Fruit fly (Drosophila melanogaster) whole organism, prepupa: ENCODE results near the gene CLIP-190.

Source experiments
- Blimp-1 ChIP-seq: fragments of 200-800 bp; sonication (Bioruptor generic); optimal IDR thresholded peaks from 3 replicates; lab custom pipeline; 2017; ENCODE audit warnings: missing biosample characterization, missing genetic modification characterization, mild to moderate bottlenecking, moderate library complexity, missing genetic modification reagents
- CG10631 ChIP-seq: fragments of 200-800 bp; sonication (Bioruptor generic); optimal IDR thresholded peaks from 2 replicates; lab custom pipeline; 2016; ENCODE audit warnings: missing biosample characterization, missing genetic modification characterization
- CG10669 ChIP-seq: fragments of 200-800 bp; sonication (Bioruptor generic); optimal IDR thresholded peaks from 3 replicates; lab custom pipeline; 2018; ENCODE audit warnings: missing biosample characterization, mild to moderate bottlenecking, missing genetic modification characterization, moderate library complexity
- CG11762 ChIP-seq: fragments of 200-800 bp; sonication (Bioruptor generic); optimal IDR thresholded peaks from 3 replicates; lab custom pipeline; 2016; ENCODE audit warnings: missing biosample characterization, missing genetic modification characterization; ENCODE audit not compliant: insufficient read depth
- CG15336 ChIP-seq: fragments of 200-800 bp; sonication (Bioruptor generic); IDR thresholded peaks from 2 replicates; pipeline ENCODE4 v1.3.6; 2022; ENCODE audit warnings: missing biosample characterization, missing genetic modification characterization
- CG3032 ChIP-seq: fragments of 200-800 bp; optimal IDR thresholded peaks from 2 replicates; lab custom pipeline; 2019; ENCODE audit warnings: missing biosample characterization, mild to moderate bottlenecking, missing genetic modification characterization, moderate library complexity
- CG31627 ChIP-seq: fragments of 200-800 bp; sonication (Bioruptor generic); optimal IDR thresholded peaks from 3 replicates; lab custom pipeline; 2016; ENCODE audit warnings: missing biosample characterization, missing genetic modification characterization
- CG32006 ChIP-seq: fragments of 200-800 bp; sonication (Bioruptor generic); optimal IDR thresholded peaks from 3 replicates; lab custom pipeline; 2017; ENCODE audit warnings: missing biosample characterization, mild to moderate bottlenecking, missing genetic modification characterization
- CG34406 ChIP-seq: fragments of 200-800 bp; sonication (Bioruptor generic); optimal IDR thresholded peaks from 3 replicates; lab custom pipeline; 2016; ENCODE audit warnings: missing biosample characterization, missing genetic modification characterization
- CG3919 ChIP-seq: fragments of 200-800 bp; sonication (Bioruptor generic); optimal IDR thresholded peaks from 3 replicates; lab custom pipeline; 2016; ENCODE audit warnings: missing biosample characterization, missing genetic modification characterization
- CG4318 ChIP-seq: fragments of 200-800 bp; sonication (Bioruptor generic); optimal IDR thresholded peaks from 3 replicates; lab custom pipeline; 2017; ENCODE audit warnings: missing biosample characterization, mild to moderate bottlenecking, missing genetic modification characterization
- CG6163 ChIP-seq: fragments of 200-800 bp; sonication (Bioruptor generic); IDR thresholded peaks from 3 replicates; pipeline ENCODE4 v1.3.6; 2022; ENCODE audit warnings: missing biosample characterization, missing genetic modification characterization
- CG6792 ChIP-seq: fragments of 200-800 bp; sonication (Bioruptor generic); optimal IDR thresholded peaks from 3 replicates; lab custom pipeline; 2016; ENCODE audit warnings: missing biosample characterization, missing genetic modification characterization
- CG6808 ChIP-seq: fragments of 200-800 bp; sonication (Bioruptor generic); optimal IDR thresholded peaks from 3 replicates; lab custom pipeline; 2017; ENCODE audit warnings: missing biosample characterization, missing genetic modification characterization, mild to moderate bottlenecking, moderate library complexity, missing genetic modification reagents
- CG8119 ChIP-seq: fragments of 200-800 bp; sonication (Bioruptor generic); IDR thresholded peaks from 3 replicates; pipeline ENCODE4 v1.3.6; 2022; ENCODE audit warnings: missing biosample characterization, missing genetic modification characterization
- CG8319 ChIP-seq: fragments of 200-800 bp; sonication (Bioruptor generic); optimal IDR thresholded peaks from 3 replicates; lab custom pipeline; 2016; ENCODE audit warnings: missing biosample characterization, missing genetic modification characterization
- CG8632 ChIP-seq: fragments of 200-800 bp; sonication (Bioruptor generic); optimal IDR thresholded peaks from 3 replicates; lab custom pipeline; 2016; ENCODE audit warnings: missing biosample characterization, missing genetic modification characterization
- CG9139 ChIP-seq: fragments of 200-800 bp; sonication (Bioruptor generic); optimal IDR thresholded peaks from 3 replicates; lab custom pipeline; 2017; ENCODE audit warnings: missing biosample characterization, mild to moderate bottlenecking, missing genetic modification characterization
- Eip75B ChIP-seq: fragments of 200-800 bp; sonication (Bioruptor generic); optimal IDR thresholded peaks from 3 replicates; lab custom pipeline; 2016; ENCODE audit warnings: missing biosample characterization, missing genetic modification characterization
- Eip93F ChIP-seq: fragments of 200-800 bp; sonication (Bioruptor generic); optimal IDR thresholded peaks from 2 replicates; lab custom pipeline; 2016; ENCODE audit warnings: missing biosample characterization, mild to moderate bottlenecking, missing genetic modification characterization
- Ets21C ChIP-seq: fragments of 200-800 bp; sonication (Bioruptor generic); optimal IDR thresholded peaks from 3 replicates; lab custom pipeline; 2016; ENCODE audit warnings: missing biosample characterization, missing genetic modification characterization
- Gug ChIP-seq: fragments of 200-800 bp; sonication (Bioruptor generic); IDR thresholded peaks from 2 replicates; pipeline ENCODE4 v1.3.6; 2022; ENCODE audit warnings: missing biosample characterization, missing genetic modification characterization
- Hr38 ChIP-seq: sonication (Bioruptor generic); optimal IDR thresholded peaks from 2 replicates; lab custom pipeline; 2016; ENCODE audit warnings: missing biosample characterization, missing genetic modification characterization
- Hr4 ChIP-seq: fragments of 200-800 bp; sonication (Bioruptor generic); optimal IDR thresholded peaks from 3 replicates; lab custom pipeline; 2016; ENCODE audit warnings: missing biosample characterization, missing genetic modification characterization
- Met ChIP-seq: fragments of 200-800 bp; sonication (Bioruptor generic); optimal IDR thresholded peaks from 3 replicates; lab custom pipeline; 2016; ENCODE audit warnings: missing biosample characterization, missing genetic modification characterization
- OdsH ChIP-seq: fragments of 200-800 bp; sonication (Bioruptor generic); optimal IDR thresholded peaks from 3 replicates; lab custom pipeline; 2016; ENCODE audit warnings: missing biosample characterization, missing genetic modification characterization
- Smox ChIP-seq: fragments of 200-800 bp; sonication (Bioruptor generic); optimal IDR thresholded peaks from 3 replicates; lab custom pipeline; 2016; ENCODE audit warnings: missing biosample characterization, missing genetic modification characterization
- Sox102F ChIP-seq: fragments of 200-800 bp; sonication (Bioruptor generic); optimal IDR thresholded peaks from 2 replicates; lab custom pipeline; 2016; ENCODE audit warnings: missing biosample characterization, mild to moderate bottlenecking, missing genetic modification characterization
- Sox14 ChIP-seq: fragments of 200-800 bp; sonication (Bioruptor generic); optimal IDR thresholded peaks from 3 replicates; lab custom pipeline; 2016; ENCODE audit warnings: missing biosample characterization, missing genetic modification characterization
- Sox15 ChIP-seq: fragments of 200-800 bp; sonication (Bioruptor generic); optimal IDR thresholded peaks from 3 replicates; lab custom pipeline; 2016; ENCODE audit warnings: missing biosample characterization, missing genetic modification characterization
- achi ChIP-seq: fragments of 200-800 bp; sonication (Bioruptor generic); optimal IDR thresholded peaks from 3 replicates; lab custom pipeline; 2016; ENCODE audit warnings: missing biosample characterization, missing genetic modification characterization
- acj6 ChIP-seq: fragments of 200-800 bp; sonication (Bioruptor generic); optimal IDR thresholded peaks from 3 replicates; lab custom pipeline; 2016; ENCODE audit warnings: missing biosample characterization, missing genetic modification characterization
- cyc ChIP-seq: fragments of 200-800 bp; sonication (Bioruptor generic); optimal IDR thresholded peaks from 3 replicates; lab custom pipeline; 2016; ENCODE audit warnings: missing biosample characterization, missing genetic modification characterization
- eg ChIP-seq: fragments of 200-800 bp; sonication (Bioruptor generic); IDR thresholded peaks from 3 replicates; pipeline ENCODE4 v1.3.6; 2022; ENCODE audit warnings: missing biosample characterization, missing genetic modification characterization
- esn ChIP-seq: fragments of 200-800 bp; sonication (Bioruptor generic); optimal IDR thresholded peaks from 2 replicates; lab custom pipeline; 2016; ENCODE audit warnings: missing biosample characterization, mild to moderate bottlenecking, missing genetic modification characterization, moderate library complexity
- fd59A ChIP-seq: fragments of 200-800 bp; sonication (Bioruptor generic); optimal IDR thresholded peaks from 2 replicates; lab custom pipeline; 2017; ENCODE audit warnings: missing biosample characterization, mild to moderate bottlenecking, missing genetic modification characterization, missing genetic modification reagents
- lz ChIP-seq: fragments of 200-800 bp; sonication (Bioruptor generic); optimal IDR thresholded peaks from 3 replicates; lab custom pipeline; 2016; ENCODE audit warnings: missing biosample characterization, missing genetic modification characterization
- pdm3 ChIP-seq: fragments of 200-800 bp; sonication (Bioruptor generic); optimal IDR thresholded peaks from 3 replicates; lab custom pipeline; 2016; ENCODE audit warnings: missing biosample characterization, missing genetic modification characterization
- salr ChIP-seq, 2 experiments: fragments of 200-800 bp; sonication (Bioruptor generic); optimal IDR thresholded peaks; 3 replicates each; lab custom pipeline; 2016 to 2018; ENCODE audit warnings: missing biosample characterization in 2 of 2, missing genetic modification characterization in 2 of 2, mild to moderate bottlenecking in 1 of 2
- spab ChIP-seq: fragments of 200-800 bp; sonication (Bioruptor generic); optimal IDR thresholded peaks from 2 replicates; lab custom pipeline; 2017; ENCODE audit warnings: missing biosample characterization, mild to moderate bottlenecking, missing genetic modification characterization, missing genetic modification reagents
- svp ChIP-seq: fragments of 200-800 bp; sonication (Bioruptor generic); peaks from one replicate; lab custom pipeline; 2016; ENCODE audit warnings: missing biosample characterization, missing genetic modification characterization
- topi ChIP-seq: fragments of 200-800 bp; sonication (Bioruptor generic); optimal IDR thresholded peaks from 3 replicates; lab custom pipeline; 2016; ENCODE audit warnings: missing biosample characterization, missing genetic modification characterization
- vri ChIP-seq: fragments of 200-800 bp; sonication (Bioruptor generic); optimal IDR thresholded peaks from 3 replicates; lab custom pipeline; 2016; ENCODE audit warnings: missing biosample characterization, mild to moderate bottlenecking, missing genetic modification characterization

Gene CLIP-190

DNA sequence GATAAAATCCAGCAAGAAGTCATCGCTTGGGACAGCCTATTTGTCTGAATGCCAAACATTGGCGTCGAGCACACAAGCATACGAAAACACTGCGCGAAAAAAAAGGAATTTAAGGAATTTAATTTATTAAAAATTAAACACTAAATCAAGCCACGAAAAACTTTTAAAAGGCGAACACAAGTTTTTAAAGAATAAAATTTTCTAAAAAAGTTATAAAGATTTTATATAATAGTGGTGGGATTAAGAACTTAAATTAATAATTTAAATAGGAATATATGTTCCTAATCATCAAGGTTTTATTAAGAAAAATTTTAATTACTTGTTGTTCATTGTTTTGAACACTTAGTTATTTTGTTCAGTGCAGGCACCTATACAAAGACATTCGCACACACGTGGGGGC lies 36.9 kb downstream of the CLIP-190 start:
- peak; percentile 20 for TF ChIP-seq CG8319 (GFP tag; lab: Kevin White, UChicago)
- peak; percentile 45; the same call in 1 of the 3 replicates for TF ChIP-seq eg
- no peak for TF ChIP-seq CG9139 (GFP tag; lab: Kevin White, UChicago)
- peak; percentile 13 for TF ChIP-seq Sox14 (GFP tag; lab: Kevin White, UChicago)
- peak; percentile 35 for TF ChIP-seq OdsH (GFP tag; lab: Kevin White, UChicago)
- TF ChIP-seq CG8119 (GFP tag; lab: Robert Waterston, UW) = peak; percentile 57; the same call in 2 of the 3 replicates
- peak; percentile 49 for TF ChIP-seq CG34406 (GFP tag; lab: Kevin White, UChicago)
- peak; percentile 21 for TF ChIP-seq CG6792 (GFP tag; lab: Kevin White, UChicago)
- peak; percentile 4 for TF ChIP-seq Smox
- peak; percentile 53 for TF ChIP-seq pdm3 (GFP tag; lab: Kevin White, UChicago)
- TF ChIP-seq Ets21C (GFP tag; lab: Kevin White, UChicago) = peak; percentile 20
- TF ChIP-seq CG6163 (GFP tag; lab: Robert Waterston, UW) = 0 out of 3 replicates have a peak, but pooled peaks have one; percentile 26
- peak; percentile 52 for TF ChIP-seq CG31627 (GFP tag; lab: Kevin White, UChicago)
- TF ChIP-seq Blimp-1 (GFP tag; lab: Kevin White, UChicago) = peak; percentile 10
- TF ChIP-seq vri (GFP tag; lab: Kevin White, UChicago) = peak; percentile 9
- TF ChIP-seq CG3919 (GFP tag; lab: Kevin White, UChicago) = no peak
- TF ChIP-seq spab = peak; percentile 52
- TF ChIP-seq Hr4 (GFP tag; lab: Kevin White, UChicago) = no peak
- TF ChIP-seq Eip75B (GFP tag; lab: Kevin White, UChicago) = peak; percentile 55
- TF ChIP-seq CG4318 = peak; percentile 7
- TF ChIP-seq cyc (GFP tag; lab: Kevin White, UChicago) = peak; percentile 5
- TF ChIP-seq fd59A (GFP tag; lab: Kevin White, UChicago) = no peak
- TF ChIP-seq Eip93F (GFP tag; lab: Kevin White, UChicago) = no peak
- TF ChIP-seq CG6808 (GFP tag; lab: Kevin White, UChicago) = peak; percentile 59
- peak; percentile 51 for TF ChIP-seq CG10631
- peak; percentile 79 for TF ChIP-seq esn
- peak; percentile 57 for TF ChIP-seq Sox102F (GFP tag; lab: Kevin White, UChicago)
- peak; percentile 21 for TF ChIP-seq CG11762 (GFP tag; lab: Kevin White, UChicago)
- TF ChIP-seq CG10669 (GFP tag; lab: Kevin White, UChicago) = peak; percentile 57
- TF ChIP-seq topi (GFP tag; lab: Kevin White, UChicago) = no peak
- no peak for TF ChIP-seq Gug
- TF ChIP-seq CG15336 (GFP tag; lab: Robert Waterston, UW) = peak; percentile 61; the same call in 1 of the 2 replicates
- TF ChIP-seq CG32006 = peak; percentile 36
- no peak for TF ChIP-seq Hr38 (GFP tag; lab: Kevin White, UChicago)
- no peak for TF ChIP-seq salr (GFP tag; optimal IDR thresholded peaks at IDR 0.05; lab: Kevin White, UChicago)
- TF ChIP-seq acj6 (GFP tag; lab: Kevin White, UChicago) = peak; percentile 75
- TF ChIP-seq svp (GFP tag; lab: Kevin White, UChicago) = peak; percentile 64
- peak; percentile 78 for TF ChIP-seq CG3032 (tag; lab: Kevin White, UChicago)
- peak; percentile 60 for TF ChIP-seq Met (GFP tag; lab: Kevin White, UChicago)
- TF ChIP-seq achi = peak; percentile 26
- TF ChIP-seq CG8632 (GFP tag; lab: Kevin White, UChicago) = peak; percentile 65
- peak; percentile 46 for TF ChIP-seq lz (GFP tag; lab: Kevin White, UChicago)
- peak; percentile 3 for TF ChIP-seq Sox15
